Fruit fly (Drosophila melanogaster): ENCODE measurements around the gene tbrd-1.
A peak's percentile ranks its signal among the peaks of the same experiment; 100 is the strongest.

The tbrd-1 gene

dm6 chr3R:23888273-23889220, 4.8 kb downstream of the tbrd-1 start (continued):
- TF ChIP-seq CG15336 (GFP tag; IDR thresholded peaks at IDR 0.05): peak; percentile 46; the same call in 1 of the 2 replicates
- peak; percentile 66 for TF ChIP-seq Smox (GFP tag; optimal IDR thresholded peaks at IDR 0.05)
- TF ChIP-seq CG6163 (GFP tag; IDR thresholded peaks at IDR 0.05): peak; percentile 76; the same call in 2 of the 3 replicates
- TF ChIP-seq ss (GFP tag; optimal IDR thresholded peaks at IDR 0.05): no peak
- TF ChIP-seq Sox102F (GFP tag; optimal IDR thresholded peaks at IDR 0.05): peak; percentile 73
- no peak for TF ChIP-seq CG6276 (GFP tag; optimal IDR thresholded peaks at IDR 0.05)

dm6 chr3R:23887572-23887971, 5.8 kb downstream of the tbrd-1 start:
- TF ChIP-seq Blimp-1 (GFP tag; optimal IDR thresholded peaks at IDR 0.05) (no peak), Sox102F (GFP tag; optimal IDR thresholded peaks at IDR 0.05) (no peak), CG6163 (GFP tag; IDR thresholded peaks at IDR 0.05) (peak; percentile 73), CG8119 (GFP tag; IDR thresholded peaks at IDR 0.05) (peak; percentile 31; the same call in 2 of the 3 replicates), CG11902 (GFP tag; optimal IDR thresholded peaks at IDR 0.05) (no peak), net (GFP tag; optimal IDR thresholded peaks at IDR 0.05) (no peak), CG10669 (GFP tag; optimal IDR thresholded peaks at IDR 0.05) (no peak), CG31627 (GFP tag; optimal IDR thresholded peaks at IDR 0.05) (no peak), eg (GFP tag; IDR thresholded peaks at IDR 0.05) (peak; percentile 49), CG11294 (GFP tag; IDR thresholded peaks at IDR 0.05) (peak; percentile 50), CG10631 (GFP tag; optimal IDR thresholded peaks at IDR 0.05) (no peak), Met (GFP tag; optimal IDR thresholded peaks at IDR 0.05) (no peak), CG8319 (GFP tag; optimal IDR thresholded peaks at IDR 0.05) (no peak), CG6808 (GFP tag; optimal IDR thresholded peaks at IDR 0.05) (no peak), acj6 (GFP tag; optimal IDR thresholded peaks at IDR 0.05) (no peak), Lpt (GFP tag; optimal IDR thresholded peaks at IDR 0.05) (no peak), cyc (GFP tag; optimal IDR thresholded peaks at IDR 0.05) (no peak), CG6854 (GFP tag; optimal IDR thresholded peaks at IDR 0.05) (no peak), Smox (GFP tag; optimal IDR thresholded peaks at IDR 0.05) (no peak), Eip78C (GFP tag) (no peak), Ets21C (GFP tag; optimal IDR thresholded peaks at IDR 0.05) (no peak), vri (GFP tag; optimal IDR thresholded peaks at IDR 0.05) (no peak), dsx (GFP tag; optimal IDR thresholded peaks at IDR 0.05; ENCODE audit: poor library complexity, severe bottlenecking) (no peak), CG6276 (GFP tag; optimal IDR thresholded peaks at IDR 0.05) (no peak), CG3919 (GFP tag; optimal IDR thresholded peaks at IDR 0.05) (no peak), Hr38 (GFP tag; optimal IDR thresholded peaks at IDR 0.05) (no peak), esn (GFP tag; optimal IDR thresholded peaks at IDR 0.05) (no peak), CG9139 (GFP tag; optimal IDR thresholded peaks at IDR 0.05) (no peak), topi (GFP tag; optimal IDR thresholded peaks at IDR 0.05) (no peak), ss (GFP tag; optimal IDR thresholded peaks at IDR 0.05) (no peak), Hr4 (GFP tag; optimal IDR thresholded peaks at IDR 0.05) (peak; percentile 21), Sox14 (GFP tag; optimal IDR thresholded peaks at IDR 0.05) (no peak), CG7368 (GFP tag; optimal IDR thresholded peaks at IDR 0.05) (no peak), CG11762 (GFP tag; optimal IDR thresholded peaks at IDR 0.05; ENCODE audit: insufficient read depth) (no peak), fkh (GFP tag; optimal IDR thresholded peaks at IDR 0.05) (no peak), Eip75B (GFP tag; optimal IDR thresholded peaks at IDR 0.05) (no peak), CG16779 (tag; optimal IDR thresholded peaks at IDR 0.05) (no peak), CG6792 (GFP tag; optimal IDR thresholded peaks at IDR 0.05) (no peak), Ets96B (tag; optimal IDR thresholded peaks at IDR 0.05) (peak; percentile 20), fd85E (GFP tag; optimal IDR thresholded peaks at IDR 0.05) (no peak), spab (GFP tag; optimal IDR thresholded peaks at IDR 0.05) (no peak), pdm3 (GFP tag; optimal IDR thresholded peaks at IDR 0.05) (no peak), lz (GFP tag; optimal IDR thresholded peaks at IDR 0.05) (no peak), CG34406 (GFP tag; optimal IDR thresholded peaks at IDR 0.05) (no peak), salr (GFP tag; optimal IDR thresholded peaks at IDR 0.05) (no peak), Hr39 (GFP tag; optimal IDR thresholded peaks at IDR 0.05) (no peak)

Measured in whole organism, prepupa.